Worm (Caenorhabditis elegans) whole organism, dauer: Measurements from ENCODE around the gene C04E7.5.

Source experiments
- unc-62 ChIP-seq: sonication (generic microtip); optimal IDR thresholded peaks from 2 replicates; lab custom pipeline; 2017; ENCODE audit warnings: missing biosample characterization, missing genetic modification reagents, missing genetic modification characterization

The C04E7.5 gene

DNA sequence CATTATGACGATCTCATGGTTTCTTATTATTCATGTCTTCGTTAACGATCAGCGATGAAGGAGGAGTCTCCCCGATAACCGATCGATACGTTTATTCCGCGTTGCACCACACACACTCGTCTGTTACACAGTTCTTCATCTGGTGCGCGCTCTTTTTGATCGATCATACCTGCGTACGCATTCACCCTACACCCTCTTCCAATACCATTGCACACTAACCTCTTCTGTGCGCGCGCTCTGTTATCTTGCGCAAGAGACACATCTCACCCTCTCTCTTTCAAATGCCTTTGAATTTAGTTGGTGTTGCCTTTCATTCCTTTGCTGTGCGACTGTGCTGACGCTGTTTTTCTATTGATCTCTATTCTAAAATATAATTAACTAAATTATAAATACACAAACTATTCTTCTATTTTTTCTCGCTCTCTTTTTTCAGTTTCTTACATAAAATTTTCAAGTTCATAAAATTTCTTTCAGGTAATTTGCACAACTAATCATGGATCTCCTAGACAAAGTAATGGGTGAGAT lies 11.2 kb downstream of the C04E7.5 start, which contains the start of gene nrde-3:
nrde-3 (plus strand) TSS at position 475 of the 525 bp plus-strand sequence.
- no peak for TF ChIP-seq unc-62

DNA sequence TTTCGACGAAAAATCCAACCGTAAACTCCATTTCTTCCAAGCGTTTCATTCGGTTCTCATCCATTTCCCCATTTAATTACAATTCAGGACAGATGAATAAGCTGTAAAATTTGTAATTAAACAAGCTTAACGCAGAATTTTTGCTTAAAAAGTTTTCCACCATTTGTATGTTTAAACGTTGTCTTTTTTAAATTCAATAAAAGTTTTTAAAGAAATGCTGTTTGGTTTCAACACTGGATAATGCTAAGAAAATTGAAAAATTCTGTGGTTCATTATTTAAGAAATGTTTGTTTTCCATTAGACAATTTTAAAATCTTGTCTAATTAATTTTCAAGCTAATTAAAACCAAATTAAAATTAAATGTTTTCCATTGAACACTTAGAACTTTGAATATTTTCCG lies 19.9 kb downstream of the C04E7.5 start, which contains the start of gene R04A9.3:
R04A9.3 (minus strand) TSS at position 101 of the 400 bp plus-strand sequence.
- TF ChIP-seq unc-62 = no peak

DNA sequence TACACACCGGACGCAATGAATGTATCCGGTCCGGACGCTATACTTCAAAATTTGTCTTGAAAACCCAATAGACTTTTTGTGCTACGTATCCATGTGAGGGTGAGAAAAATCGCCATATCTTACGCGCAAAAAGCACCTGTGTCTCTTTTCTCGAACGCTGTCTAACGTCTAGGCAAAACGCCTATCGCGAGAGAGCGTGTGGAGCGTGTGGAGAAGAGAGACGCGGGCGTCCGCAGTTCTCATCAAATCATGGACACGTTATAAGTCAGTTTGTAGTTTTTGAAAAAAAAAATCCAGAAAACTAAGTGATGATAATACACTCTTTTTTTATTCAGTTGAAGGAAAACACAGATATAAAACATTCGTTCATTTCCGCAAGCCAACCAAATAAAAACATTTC lies 20.4 kb downstream of the C04E7.5 start:
- TF ChIP-seq unc-62 = no peak

DNA sequence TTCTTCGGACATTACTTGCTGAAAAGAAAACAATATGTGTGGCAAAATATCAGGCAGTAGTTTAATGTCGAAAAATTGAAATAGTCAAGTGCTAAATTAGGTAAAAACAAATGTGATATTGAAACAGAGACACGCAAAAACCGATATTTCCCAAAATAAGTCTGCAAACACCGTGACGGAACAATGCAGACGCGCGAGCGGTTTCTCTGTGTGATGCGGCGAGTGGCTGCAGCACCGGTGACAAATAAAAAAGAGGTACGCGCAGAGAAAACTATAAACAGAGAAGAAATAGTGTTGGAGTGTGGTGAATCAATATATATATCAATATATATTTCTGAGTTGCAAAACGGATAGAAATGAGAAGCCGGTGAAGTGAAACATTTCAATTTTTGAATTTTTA lies 22.1 kb downstream of the C04E7.5 start, which contains the start of gene ife-2:
ife-2 (minus strand) TSS at position 18 of the 400 bp plus-strand sequence.
- no peak for TF ChIP-seq unc-62

DNA sequence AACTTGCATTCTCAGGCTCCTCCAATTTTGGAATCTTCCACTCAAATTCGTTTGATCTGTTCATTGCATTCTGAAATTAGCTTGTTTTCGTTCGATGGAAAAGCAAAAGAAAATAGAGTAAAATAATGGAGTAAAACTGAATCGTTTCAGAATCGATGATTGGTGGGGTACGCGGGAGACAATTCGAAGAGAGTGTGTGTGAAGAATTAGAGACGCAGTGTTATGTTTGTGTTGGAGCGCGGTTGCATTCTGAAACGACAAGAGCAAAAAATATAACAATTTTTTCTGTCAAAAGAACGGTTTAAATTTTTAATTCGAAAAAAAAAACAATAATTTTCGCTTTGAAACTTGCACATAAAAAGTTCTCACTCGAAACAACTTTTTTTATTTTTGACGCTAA lies 28.1 kb downstream of the C04E7.5 start, which contains the start of gene ceh-93:
ceh-93 (minus strand) TSS at position 70 of the 400 bp plus-strand sequence.
- no peak for TF ChIP-seq unc-62

DNA sequence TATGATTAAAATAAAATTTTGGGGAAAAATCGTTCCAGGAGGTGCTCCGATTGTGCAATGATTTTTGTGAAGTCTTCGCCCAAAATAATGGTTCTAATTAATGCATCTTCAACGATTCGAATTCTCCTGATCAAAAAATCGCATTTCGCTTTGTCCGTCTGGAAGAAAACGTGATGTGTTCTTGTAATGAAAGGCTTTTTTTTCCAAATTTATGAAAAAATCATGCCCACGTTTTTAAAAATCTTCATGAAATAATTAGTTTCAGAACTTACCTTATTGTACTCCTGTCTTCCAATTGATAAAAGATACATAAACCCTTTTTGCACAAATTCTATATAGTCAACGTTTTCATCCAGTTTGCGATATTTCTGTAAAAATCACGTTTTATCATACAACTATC lies 29.0 kb downstream of the C04E7.5 start:
- no peak for TF ChIP-seq unc-62

DNA sequence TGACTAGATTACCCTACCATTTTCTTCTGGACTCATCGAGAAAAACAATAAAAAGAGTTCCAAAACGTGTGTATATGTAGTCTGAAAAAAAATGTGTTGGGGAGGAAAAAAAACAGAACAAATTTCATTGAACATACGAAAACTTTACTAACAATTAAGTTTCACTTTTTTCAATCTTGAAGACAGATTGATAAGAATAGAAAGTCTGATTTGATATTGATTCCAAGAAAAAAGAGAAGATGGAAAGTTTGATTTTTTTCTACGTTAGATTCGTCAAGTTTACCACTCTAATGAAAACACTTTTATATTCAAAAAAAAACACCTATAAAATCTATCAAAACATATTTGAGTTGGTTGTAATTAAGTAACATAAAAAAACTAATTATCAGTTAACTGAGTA lies 29.9 kb downstream of the C04E7.5 start, which contains the start of gene R04A9.9:
R04A9.9 (minus strand) TSS at position 101 of the 400 bp plus-strand sequence.
- no peak for TF ChIP-seq unc-62

DNA sequence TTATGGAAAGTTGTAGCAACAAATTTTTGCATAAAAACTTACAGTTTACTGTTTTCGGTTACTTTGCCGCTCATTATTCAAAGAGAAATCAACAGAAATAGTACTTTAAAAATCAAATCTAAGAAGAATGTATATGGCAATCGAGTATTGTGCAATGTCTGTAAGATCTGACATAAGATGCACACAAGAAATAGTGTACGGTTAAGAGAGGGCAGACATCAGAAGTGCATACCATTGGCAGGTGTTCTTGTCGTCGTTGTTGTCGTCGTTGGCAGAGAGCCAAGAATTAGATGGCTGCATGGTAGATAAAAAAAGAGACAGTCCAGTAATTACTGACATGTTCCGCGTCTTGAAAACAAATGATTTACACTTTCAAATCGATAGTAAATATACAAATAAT lies 34.1 kb downstream of the C04E7.5 start, which contains the start of gene R04A9.7:
R04A9.7 (minus strand) TSS at position 184 of the 400 bp plus-strand sequence.
- no peak for TF ChIP-seq unc-62

DNA sequence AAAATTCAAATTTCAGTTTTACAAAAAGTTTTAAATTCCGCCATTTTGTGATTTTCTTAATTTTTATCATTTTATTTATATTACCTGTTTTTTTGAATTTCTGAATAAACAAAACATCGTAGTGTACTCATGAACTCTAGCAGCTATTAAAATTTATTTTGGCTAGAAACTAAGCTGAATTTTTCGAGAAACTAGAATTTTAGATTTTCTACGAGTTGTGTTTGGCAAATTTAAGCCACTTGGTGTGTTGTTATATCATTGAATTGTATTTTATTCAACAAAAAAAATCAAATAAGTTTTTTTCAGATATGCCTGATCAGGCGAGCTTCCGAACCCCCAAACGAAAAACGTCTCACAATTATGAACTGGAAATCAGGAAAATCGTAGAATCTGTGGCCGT lies 36.7 kb downstream of the C04E7.5 start, which contains the start of gene R04A9.6:
R04A9.6 (plus strand) TSS at position 301 of the 400 bp plus-strand sequence.
- TF ChIP-seq unc-62 = no peak

DNA sequence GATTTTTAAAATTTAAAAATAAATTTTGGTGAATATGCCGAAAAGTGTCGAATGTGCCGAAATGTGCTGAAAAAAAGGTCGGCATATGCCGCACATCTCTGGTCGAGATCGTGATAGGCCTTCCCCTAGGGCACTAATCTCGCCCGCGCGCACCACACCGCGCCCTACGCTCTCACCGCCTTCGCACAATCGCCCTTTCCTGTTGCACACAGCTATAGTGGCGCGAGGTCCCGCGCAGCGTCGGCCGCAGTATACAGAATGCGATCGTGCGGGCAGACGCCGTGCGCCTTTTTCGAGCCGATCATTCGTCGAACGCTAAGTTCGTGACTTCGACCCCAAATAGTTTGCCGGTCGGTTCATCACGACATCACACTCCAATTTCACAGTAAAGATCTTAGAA lies 39.0 kb downstream of the C04E7.5 start:
- no peak for TF ChIP-seq unc-62

DNA sequence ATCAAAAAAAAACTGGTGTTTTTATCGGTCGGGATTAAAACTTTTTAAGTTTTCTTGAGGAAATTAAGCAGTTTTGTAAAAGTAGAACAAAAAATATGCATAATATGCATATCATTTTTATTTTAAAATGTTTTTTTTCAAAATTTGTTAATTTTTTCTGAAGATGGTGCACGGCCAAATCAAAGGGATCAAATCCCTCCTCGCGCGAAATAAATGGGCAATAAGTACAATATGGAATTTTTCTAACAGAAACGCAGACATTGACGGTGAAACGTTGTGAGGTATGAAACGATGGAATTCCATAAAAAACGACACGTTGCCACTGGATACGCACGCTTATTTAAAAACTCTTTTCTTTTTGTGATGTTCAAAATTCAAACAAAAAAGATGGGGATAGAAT lies 42.4 kb downstream of the C04E7.5 start:
- no peak for TF ChIP-seq unc-62

DNA sequence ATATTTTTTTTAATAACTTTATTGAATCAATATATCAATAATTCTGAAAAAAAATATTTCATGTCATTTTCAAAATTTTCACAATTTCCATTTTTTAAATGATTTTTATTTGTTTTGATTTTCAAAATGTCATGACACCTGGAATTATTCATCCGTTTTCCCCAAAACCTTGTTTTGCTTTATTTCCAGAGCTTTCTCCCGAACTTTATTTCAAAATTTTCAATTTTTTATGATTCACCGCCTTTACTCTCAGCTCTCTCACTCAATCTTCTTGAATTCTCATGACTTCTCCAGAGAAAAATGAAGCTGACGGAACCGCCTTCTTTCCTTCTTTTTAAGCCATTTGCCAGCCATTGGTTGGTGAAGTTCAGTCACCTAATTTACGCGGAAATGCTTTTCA lies 44.0 kb downstream of the C04E7.5 start, which contains the start of gene R04A9.1:
R04A9.1 (plus strand) TSS at position 301 of the 400 bp plus-strand sequence.
- TF ChIP-seq unc-62 = no peak

DNA sequence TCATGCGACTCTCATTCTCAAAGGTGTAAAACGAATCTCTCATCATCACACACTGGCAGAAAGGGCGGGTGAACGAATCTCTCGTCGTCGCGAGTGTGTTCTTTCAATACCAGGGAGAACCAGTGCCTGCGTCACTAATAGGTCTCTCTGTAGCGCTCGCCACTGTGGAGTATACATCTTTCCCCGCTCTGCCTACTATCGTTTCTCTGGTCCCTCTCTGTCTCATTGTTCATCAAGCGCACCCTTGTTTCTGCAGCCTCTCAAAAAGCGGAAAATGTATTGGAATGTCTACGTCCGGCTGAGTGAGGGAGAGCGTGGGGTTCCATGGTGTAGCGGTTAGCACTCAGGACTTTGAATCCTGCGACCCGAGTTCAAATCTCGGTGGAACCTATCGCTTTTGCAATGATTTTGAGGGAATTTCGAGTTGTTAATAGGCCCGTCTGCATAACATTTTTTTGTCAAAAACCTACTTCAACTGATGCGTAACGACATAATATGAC lies 49.5 kb downstream of the C04E7.5 start:
- no peak for TF ChIP-seq unc-62
